Fruit fly (Drosophila melanogaster) whole organism, embryonic: ENCODE data around the gene mio.

Source experiments
- Abd-B ChIP-seq: fragments of 200-800 bp; sonication (Bioruptor generic); optimal IDR thresholded peaks from 2 replicates; lab custom pipeline; 2018; ENCODE audit warnings: missing biosample characterization, mild to moderate bottlenecking, missing genetic modification characterization, moderate library complexity
- CG1024 ChIP-seq: fragments of 200-800 bp; sonication (Bioruptor generic); IDR thresholded peaks from 2 replicates; pipeline ENCODE4 v1.3.6; 2022; ENCODE audit warnings: missing biosample characterization, missing genetic modification characterization
- CG10366 ChIP-seq: fragments of 200-800 bp; sonication (Bioruptor generic); IDR thresholded peaks from 2 replicates; pipeline ENCODE4 v1.3.6; 2022; ENCODE audit warnings: missing biosample characterization, missing genetic modification characterization
- CG11398 ChIP-seq: fragments of 200-800 bp; sonication (Bioruptor generic); optimal IDR thresholded peaks from 2 replicates; lab custom pipeline; 2016; ENCODE audit warnings: missing biosample characterization, missing genetic modification characterization
- CG13775 ChIP-seq: fragments of 200-800 bp; sonication (Bioruptor generic); optimal IDR thresholded peaks from 3 replicates; lab custom pipeline; 2017; ENCODE audit warnings: missing biosample characterization, mild to moderate bottlenecking, missing genetic modification characterization
- CG18262 ChIP-seq: fragments of 200-800 bp; optimal IDR thresholded peaks from 3 replicates; lab custom pipeline; 2019; ENCODE audit warnings: missing biosample characterization, mild to moderate bottlenecking, missing genetic modification characterization, moderate library complexity
- CG30020 ChIP-seq: fragments of 200-800 bp; optimal IDR thresholded peaks from 2 replicates; lab custom pipeline; 2019; ENCODE audit warnings: missing biosample characterization, mild to moderate bottlenecking, missing genetic modification characterization, moderate library complexity
- CG30431 ChIP-seq: fragments of 200-800 bp; sonication (Bioruptor generic); optimal IDR thresholded peaks from 2 replicates; lab custom pipeline; 2017; ENCODE audit warnings: missing biosample characterization, missing genetic modification characterization
- CG32772 ChIP-seq: fragments of 200-800 bp; sonication (Bioruptor generic); IDR thresholded peaks from 2 replicates; pipeline ENCODE4 v1.3.6; 2022; ENCODE audit warnings: missing biosample characterization, missing genetic modification characterization
- CG4854 ChIP-seq: fragments of 200-800 bp; sonication (Bioruptor generic); optimal IDR thresholded peaks from 2 replicates; lab custom pipeline; 2016; ENCODE audit warnings: missing biosample characterization, missing genetic modification characterization, inconsistent platforms
- CG5953 ChIP-seq: fragments of 200-800 bp; sonication (Bioruptor generic); IDR thresholded peaks from 2 replicates; pipeline ENCODE4 v1.3.6; 2022; ENCODE audit warnings: missing biosample characterization, missing genetic modification characterization
- CG6254 ChIP-seq: fragments of 200-800 bp; sonication (Bioruptor generic); optimal IDR thresholded peaks from 3 replicates; lab custom pipeline; 2017; ENCODE audit warnings: mild to moderate bottlenecking, missing biosample characterization, missing genetic modification reagents, missing genetic modification characterization
- CG8924 ChIP-seq: fragments of 200-800 bp; optimal IDR thresholded peaks from 3 replicates; lab custom pipeline; 2019; ENCODE audit warnings: missing biosample characterization, mild to moderate bottlenecking, missing genetic modification characterization, moderate library complexity
- CG9215 ChIP-seq: fragments of 200-800 bp; sonication (Bioruptor generic); IDR thresholded peaks from 2 replicates; pipeline ENCODE4 v1.3.6; 2022; ENCODE audit warnings: missing biosample characterization, missing genetic modification characterization
- CG9797 ChIP-seq: fragments of 200-800 bp; sonication (Bioruptor generic); optimal IDR thresholded peaks from 3 replicates; lab custom pipeline; 2018; ENCODE audit warnings: missing biosample characterization, mild to moderate bottlenecking, missing genetic modification characterization
- CoRest ChIP-seq: fragments of 200-800 bp; sonication (Bioruptor generic); optimal IDR thresholded peaks from 3 replicates; lab custom pipeline; 2018; ENCODE audit warnings: missing biosample characterization, mild to moderate bottlenecking, missing genetic modification characterization, moderate library complexity
- Fer3 ChIP-seq: fragments of 200-800 bp; sonication (Bioruptor generic); optimal IDR thresholded peaks from 2 replicates; lab custom pipeline; 2018; ENCODE audit warnings: missing biosample characterization, mild to moderate bottlenecking, missing genetic modification characterization, moderate library complexity
- Gug ChIP-seq: fragments of 200-800 bp; sonication (Bioruptor generic); IDR thresholded peaks from 4 replicates; pipeline ENCODE4 v1.3.6; 2022; ENCODE audit warnings: missing biosample characterization, missing genetic modification characterization
- Hand ChIP-seq: fragments of 200-800 bp; sonication (Bioruptor generic); optimal IDR thresholded peaks from 2 replicates; lab custom pipeline; 2017; ENCODE audit warnings: mild to moderate bottlenecking, missing biosample characterization, missing genetic modification reagents, missing genetic modification characterization
- Hmx ChIP-seq: fragments of 200-800 bp; sonication (Bioruptor generic); optimal IDR thresholded peaks from 2 replicates; lab custom pipeline; 2016; ENCODE audit warnings: missing biosample characterization, missing genetic modification characterization
- Hr51 ChIP-seq, 2 experiments: fragments of 200-800 bp; sonication (Bioruptor generic); optimal IDR thresholded peaks; 2 replicates in 1 of 2; 3 replicates in 1 of 2; lab custom pipeline; 2016 to 2018; ENCODE audit warnings: missing biosample characterization in 2 of 2, missing genetic modification characterization in 2 of 2, mild to moderate bottlenecking in 1 of 2, moderate library complexity in 1 of 2
- Hr78 ChIP-seq, 2 experiments: fragments of 200-800 bp in 1 of 2; fragments of >200 bp in 1 of 2; sonication (Bioruptor generic) in 1 of 2; optimal IDR thresholded peaks; 2 replicates each; lab custom pipeline; 2017 to 2019; ENCODE audit warnings: missing biosample characterization in 2 of 2, missing genetic modification characterization in 2 of 2, mild to moderate bottlenecking in 1 of 2, moderate library complexity in 1 of 2
- Max ChIP-seq: fragments of 200-800 bp; sonication (Bioruptor generic); optimal IDR thresholded peaks from 2 replicates; lab custom pipeline; 2016; ENCODE audit warnings: missing biosample characterization, mild to moderate bottlenecking, missing genetic modification characterization
- Nf-YC ChIP-seq: fragments of 200-800 bp; optimal IDR thresholded peaks from 3 replicates; lab custom pipeline; 2019; ENCODE audit warnings: missing biosample characterization, mild to moderate bottlenecking, missing genetic modification characterization, moderate library complexity
- NfI ChIP-seq: fragments of 200-800 bp; sonication (Bioruptor generic); optimal IDR thresholded peaks from 3 replicates; lab custom pipeline; 2018; ENCODE audit warnings: missing biosample characterization, mild to moderate bottlenecking, missing genetic modification characterization, moderate library complexity
- Oaz ChIP-seq: fragments of 200-800 bp; sonication (Bioruptor generic); IDR thresholded peaks from 2 replicates; pipeline ENCODE4 v1.3.6; 2022; ENCODE audit warnings: missing biosample characterization, missing genetic modification characterization
- PHDP ChIP-seq: fragments of 200-800 bp; sonication (Bioruptor generic); optimal IDR thresholded peaks from 3 replicates; lab custom pipeline; 2018; ENCODE audit warnings: missing biosample characterization, mild to moderate bottlenecking, missing genetic modification characterization, moderate library complexity
- Ptx1 ChIP-seq: fragments of 200-800 bp; sonication (Bioruptor generic); IDR thresholded peaks from 2 replicates; pipeline ENCODE4 v1.3.6; 2022; ENCODE audit warnings: missing biosample characterization, missing genetic modification characterization
- Sox102F ChIP-seq: fragments of 200-800 bp; sonication (Bioruptor generic); optimal IDR thresholded peaks from 2 replicates; lab custom pipeline; 2018; ENCODE audit warnings: missing biosample characterization, mild to moderate bottlenecking, missing genetic modification characterization, moderate library complexity
- amos ChIP-seq: fragments of 200-800 bp; sonication (Bioruptor generic); IDR thresholded peaks from 2 replicates; pipeline ENCODE4 v1.3.6; 2022; ENCODE audit warnings: missing biosample characterization, missing genetic modification characterization; ENCODE audit not compliant: partially characterized antibody
- aop ChIP-seq: fragments of 200-800 bp; sonication (Bioruptor generic); IDR thresholded peaks from 2 replicates; pipeline ENCODE4 v1.3.6; 2022; ENCODE audit warnings: missing biosample characterization, missing genetic modification characterization
- az2 ChIP-seq: fragments of 200-800 bp; sonication (Bioruptor generic); optimal IDR thresholded peaks from 3 replicates; lab custom pipeline; 2016; ENCODE audit warnings: missing biosample characterization, missing genetic modification characterization
- gcm2 ChIP-seq: fragments of 200-800 bp; sonication (Bioruptor generic); optimal IDR thresholded peaks from 2 replicates; lab custom pipeline; 2016; ENCODE audit warnings: missing biosample characterization, missing genetic modification characterization
- grn ChIP-seq: fragments of 200-800 bp; sonication (Bioruptor generic); optimal IDR thresholded peaks from 3 replicates; lab custom pipeline; 2017; ENCODE audit warnings: missing biosample characterization, missing genetic modification characterization
- gsb ChIP-seq: fragments of 200-800 bp; sonication (Bioruptor generic); IDR thresholded peaks from 2 replicates; pipeline ENCODE4 v1.3.6; 2022; ENCODE audit warnings: missing biosample characterization, missing genetic modification characterization
- gsb-n ChIP-seq: fragments of 200-800 bp; sonication (Bioruptor generic); optimal IDR thresholded peaks from 3 replicates; lab custom pipeline; 2018; ENCODE audit warnings: missing biosample characterization, mild to moderate bottlenecking, missing genetic modification characterization
- hb ChIP-seq: fragments of 200-800 bp; sonication (Bioruptor generic); IDR thresholded peaks from 3 replicates; pipeline ENCODE4 v1.3.6; 2022; ENCODE audit warnings: missing biosample characterization, missing genetic modification characterization; ENCODE audit not compliant: partially characterized antibody
- luna ChIP-seq: fragments of 200-800 bp; sonication (Bioruptor generic); optimal IDR thresholded peaks from 2 replicates; lab custom pipeline; 2016; ENCODE audit warnings: missing biosample characterization, missing genetic modification characterization
- mam ChIP-seq: fragments of 200-800 bp; sonication (Bioruptor generic); optimal IDR thresholded peaks from 3 replicates; lab custom pipeline; 2016; ENCODE audit warnings: missing biosample characterization, missing genetic modification characterization
- mld ChIP-seq: fragments of 200-800 bp; sonication (Bioruptor generic); IDR thresholded peaks from 3 replicates; pipeline ENCODE4 v1.3.6; 2022; ENCODE audit warnings: missing biosample characterization, missing genetic modification characterization; ENCODE audit not compliant: partially characterized antibody
- onecut ChIP-seq: fragments of 200-800 bp; sonication (Bioruptor generic); IDR thresholded peaks from 2 replicates; pipeline ENCODE4 v1.3.6; 2022; ENCODE audit warnings: missing biosample characterization, missing genetic modification characterization
- otp ChIP-seq: fragments of 200-800 bp; sonication (Bioruptor generic); IDR thresholded peaks from 3 replicates; pipeline ENCODE4, ENCODE4 v1.3.6; 2022; ENCODE audit warnings: missing biosample characterization, missing genetic modification characterization
- peb ChIP-seq: fragments of 200-800 bp; sonication (Bioruptor generic); IDR thresholded peaks from 2 replicates; pipeline ENCODE4 v1.3.6; 2022; ENCODE audit warnings: missing biosample characterization, missing genetic modification characterization
- pnt ChIP-seq: fragments of 200-800 bp; sonication (Bioruptor generic); optimal IDR thresholded peaks from 3 replicates; lab custom pipeline; 2016; ENCODE audit warnings: missing biosample characterization, missing genetic modification characterization
- scrt ChIP-seq: fragments of 200-800 bp; sonication (Bioruptor generic); optimal IDR thresholded peaks from 2 replicates; lab custom pipeline; 2018; ENCODE audit warnings: missing biosample characterization, mild to moderate bottlenecking, missing genetic modification characterization, moderate library complexity
- sens ChIP-seq: fragments of 200-800 bp; sonication (Bioruptor generic); peaks from one replicate; lab custom pipeline; 2016; ENCODE audit warnings: missing biosample characterization, missing genetic modification characterization
- seq ChIP-seq: fragments of 200-800 bp; sonication (Bioruptor generic); IDR thresholded peaks from 2 replicates; pipeline ENCODE4 v1.3.6; 2022; ENCODE audit warnings: missing biosample characterization, missing genetic modification characterization
- slbo ChIP-seq: fragments of 200-800 bp; sonication (Bioruptor generic); IDR thresholded peaks from 2 replicates; pipeline ENCODE4 v1.3.6; 2022; ENCODE audit warnings: missing biosample characterization, missing genetic modification characterization
- slou ChIP-seq: fragments of 200-800 bp; sonication (Bioruptor generic); optimal IDR thresholded peaks from 3 replicates; lab custom pipeline; 2016; ENCODE audit warnings: missing biosample characterization, missing genetic modification characterization
- sr ChIP-seq: fragments of 200-800 bp; sonication (Bioruptor generic); IDR thresholded peaks from 3 replicates; pipeline ENCODE4 v1.3.6; 2022; ENCODE audit warnings: missing biosample characterization, missing genetic modification characterization
- stwl ChIP-seq: fragments of 200-800 bp; sonication (Bioruptor generic); optimal IDR thresholded peaks from 3 replicates; lab custom pipeline; 2018; ENCODE audit warnings: missing biosample characterization, mild to moderate bottlenecking, missing genetic modification characterization, moderate library complexity
- usp ChIP-seq: fragments of >200 bp; optimal IDR thresholded peaks from 2 replicates; lab custom pipeline; 2017; ENCODE audit warnings: missing biosample characterization, missing genetic modification characterization

The mio gene

dm6 chr2L:2214004-2214403 is 3.1 kb upstream of the mio start, which contains the start of the genes Uch and CG34174 (continued):
- TF ChIP-seq peb (GFP tag; lab: Robert Waterston, UW) (no peak), gsb-n (tag; lab: Kevin White, UChicago) (no peak), hb (GFP tag; lab: Robert Waterston, UW) (no peak), stwl (tag; lab: Kevin White, UChicago) (peak; percentile 98), CG9797 (GFP tag; lab: Kevin White, UChicago) (no peak), CG4854 (GFP tag; lab: Kevin White, UChicago) (no peak), amos (GFP tag; lab: Robert Waterston, UW) (peak; percentile 67; the same call in 1 of the 2 replicates), Ptx1 (no peak), Fer3 (tag; lab: Kevin White, UChicago) (no peak), az2 (no peak), CG6254 (GFP tag; lab: Kevin White, UChicago) (no peak), CG1024 (GFP tag; lab: Robert Waterston, UW) (no peak), Hr78 (GFP tag; optimal IDR thresholded peaks at IDR 0.05; lab: Kevin White, UChicago) (no peak), otp (no peak), PHDP (tag; lab: Kevin White, UChicago) (no peak), CG30431 (GFP tag; lab: Kevin White, UChicago) (no peak), scrt (GFP tag; lab: Kevin White, UChicago) (peak; percentile 12), CG18262 (tag; lab: Kevin White, UChicago) (peak; percentile 28), gsb (GFP tag; lab: Robert Waterston, UW) (no peak), Abd-B (GFP tag; lab: Kevin White, UChicago) (peak; percentile 44), CG30020 (tag; lab: Kevin White, UChicago) (peak; percentile 32), CG11398 (no peak), CG32772 (GFP tag; lab: Robert Waterston, UW) (no peak), mld (no peak), luna (GFP tag; lab: Kevin White, UChicago) (no peak), Hr51 (GFP tag; optimal IDR thresholded peaks at IDR 0.05; lab: Kevin White, UChicago) (peak in 1 of 2 experiments; percentile 3), Nf-YC (tag; lab: Kevin White, UChicago) (peak; percentile 27), slbo (GFP tag; lab: Robert Waterston, UW) (no peak), pnt (GFP tag; lab: Kevin White, UChicago) (no peak), CG8924 (no peak), seq (GFP tag; lab: Robert Waterston, UW) (no peak), gcm2 (GFP tag; lab: Kevin White, UChicago) (no peak), Hand (GFP tag; lab: Kevin White, UChicago) (no peak), CG10366 (no peak), onecut (GFP tag; lab: Robert Waterston, UW) (no peak), sr (GFP tag; lab: Robert Waterston, UW) (no peak), CG13775 (GFP tag; lab: Kevin White, UChicago) (no peak), aop (GFP tag; lab: Robert Waterston, UW) (no peak), CG5953 (GFP tag; lab: Robert Waterston, UW) (no peak), CG9215 (GFP tag; lab: Robert Waterston, UW) (no peak), Max (GFP tag; lab: Kevin White, UChicago) (peak; percentile 20), NfI (peak; percentile 29), Oaz (no peak), grn (no peak), CoRest (tag; lab: Kevin White, UChicago) (peak; percentile 29), Sox102F (GFP tag; lab: Kevin White, UChicago) (no peak), Gug (no peak), usp (no peak), mam (peak; percentile 0), slou (GFP tag; lab: Kevin White, UChicago) (no peak), Hmx (no peak), sens (GFP tag; lab: Kevin White, UChicago) (peak; percentile 81)
